Worm (Caenorhabditis elegans): Measurements from ENCODE around the gene ddi-1.

The ddi-1 gene

DNA sequence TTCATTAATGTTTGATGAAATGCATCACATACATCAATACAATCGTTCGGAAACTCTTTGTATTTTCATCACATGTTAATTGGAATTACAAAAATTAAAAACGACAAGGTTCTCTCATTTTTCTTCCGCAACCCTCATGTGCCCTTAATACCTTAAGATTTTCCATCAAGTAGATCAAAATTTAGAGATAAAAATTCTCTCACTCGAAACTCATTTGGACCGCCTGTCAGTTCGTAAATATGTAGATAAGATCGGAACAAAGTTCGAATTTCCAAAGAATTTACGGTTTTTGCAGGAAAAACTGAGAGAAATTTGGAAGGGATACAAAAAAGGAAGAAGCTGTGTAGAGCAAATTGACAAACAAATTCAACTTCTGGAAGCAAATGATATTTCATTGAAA lies 26.6 kb upstream of the ddi-1 start:
- no peak for TF ChIP-seq elt-2 (tag; optimal IDR thresholded peaks at IDR 0.05)
- no peak for TF ChIP-seq ceh-63 (GFP tag; optimal IDR thresholded peaks at IDR 0.05)
- peak; percentile 76 for TF ChIP-seq nhr-85 (tag)
- TF ChIP-seq lin-39 (tag; optimal IDR thresholded peaks at IDR 0.05): no peak
- TF ChIP-seq fkh-10 (GFP tag; optimal IDR thresholded peaks at IDR 0.05): no peak
- peak; percentile 7 for TF ChIP-seq mep-1 (tag; optimal IDR thresholded peaks at IDR 0.05)
- TF ChIP-seq alr-1 (tag; optimal IDR thresholded peaks at IDR 0.05; ENCODE audit: borderline replicate concordance): no peak
- no peak for TF ChIP-seq nhr-12 (tag; optimal IDR thresholded peaks at IDR 0.05)
- TF ChIP-seq nhr-28 (tag; optimal IDR thresholded peaks at IDR 0.05): no peak
- TF ChIP-seq lin-14 (GFP tag; optimal IDR thresholded peaks at IDR 0.05): peak; percentile 22
- TF ChIP-seq zip-4 (GFP tag; optimal IDR thresholded peaks at IDR 0.05): no peak
- no peak for TF ChIP-seq ets-5 (GFP tag; IDR thresholded peaks at IDR 0.05)

DNA sequence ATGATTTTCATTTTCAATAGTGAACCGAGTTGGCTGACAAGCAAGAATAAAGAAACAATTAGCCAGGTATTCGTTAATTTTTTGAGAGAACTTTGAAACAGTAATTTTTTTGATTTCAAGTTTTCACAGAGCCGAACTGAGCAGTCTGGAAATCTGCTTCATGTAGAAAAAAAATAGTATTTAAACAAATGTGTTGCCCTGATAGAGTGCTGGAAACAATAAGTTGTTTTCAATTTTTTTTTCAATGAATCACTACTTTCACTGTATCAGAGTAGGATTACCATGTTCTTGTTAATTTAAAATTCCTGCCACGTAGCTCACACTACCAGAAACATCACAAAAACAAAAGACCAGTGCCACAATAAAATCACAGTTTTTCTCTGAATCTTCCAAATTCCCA lies 22.2 kb upstream of the ddi-1 start:
- no peak for TF ChIP-seq unc-62 (GFP tag; optimal IDR thresholded peaks at IDR 0.05)
- no peak for TF ChIP-seq skn-1 (tag; optimal IDR thresholded peaks at IDR 0.05)
- TF ChIP-seq lsy-2 (tag; optimal IDR thresholded peaks at IDR 0.05): no peak
- TF ChIP-seq fkh-10 (GFP tag; optimal IDR thresholded peaks at IDR 0.05): no peak
- no peak for TF ChIP-seq aha-1 (tag; optimal IDR thresholded peaks at IDR 0.05)
- TF ChIP-seq irx-1 (tag; optimal IDR thresholded peaks at IDR 0.05): no peak
- TF ChIP-seq mef-2 (tag; optimal IDR thresholded peaks at IDR 0.05): no peak

DNA sequence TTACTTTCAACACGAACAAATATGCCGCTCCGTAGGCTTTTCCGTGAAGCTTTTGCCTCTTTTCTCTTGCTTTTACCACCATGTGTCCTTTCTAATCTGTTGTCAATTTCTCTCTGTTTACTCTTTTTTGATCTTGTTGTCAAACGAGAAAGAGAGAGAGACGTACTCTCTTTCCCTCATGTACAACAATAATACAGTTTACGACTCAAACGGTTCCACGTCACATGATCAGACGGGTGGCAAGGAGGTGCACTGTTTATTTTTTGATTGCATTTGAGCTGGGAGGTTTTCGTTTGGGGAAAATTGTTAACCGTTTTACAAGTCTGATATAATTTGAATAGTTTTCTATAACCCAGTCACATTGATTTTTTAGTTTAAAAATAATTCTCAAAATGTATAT lies 21.8 kb upstream of the ddi-1 start:
- peak; percentile 69 for TF ChIP-seq elt-2 (tag; optimal IDR thresholded peaks at IDR 0.05)
- peak; percentile 20 for TF ChIP-seq swsn-7 (tag; optimal IDR thresholded peaks at IDR 0.05)
- peak; percentile 51 for TF ChIP-seq nhr-71 (tag; optimal IDR thresholded peaks at IDR 0.05)
- TF ChIP-seq tbx-2 (tag; optimal IDR thresholded peaks at IDR 0.05): peak; percentile 72
- TF ChIP-seq mdl-1 (tag; optimal IDR thresholded peaks at IDR 0.05): peak in 1 of 2 experiments; percentile 62
- peak in 1 of 2 experiments; percentile 66 for TF ChIP-seq lin-35 (GFP tag; optimal IDR thresholded peaks at IDR 0.05)
- TF ChIP-seq mab-9 (GFP tag; IDR thresholded peaks at IDR 0.05): no peak
- peak in 1 of 3 experiments; percentile 6 for TF ChIP-seq dpl-1 (GFP tag; optimal IDR thresholded peaks at IDR 0.05)
- TF ChIP-seq unc-86 (tag; optimal IDR thresholded peaks at IDR 0.05): no peak
- no peak for TF ChIP-seq ztf-11 (tag; optimal IDR thresholded peaks at IDR 0.05)
- TF ChIP-seq lsy-2 (tag; optimal IDR thresholded peaks at IDR 0.05): peak in 1 of 2 experiments; percentile 37
- peak in 1 of 2 experiments; percentile 7 for TF ChIP-seq efl-1 (optimal IDR thresholded peaks at IDR 0.05)
- peak in 1 of 2 experiments; percentile 58 for TF ChIP-seq efl-1 (GFP tag; optimal IDR thresholded peaks at IDR 0.05 in 1 of 2)
- TF ChIP-seq nhr-20 (tag; optimal IDR thresholded peaks at IDR 0.05): peak; percentile 51
- no peak for TF ChIP-seq snpc-4 (tag; optimal IDR thresholded peaks at IDR 0.05)
- TF ChIP-seq nhr-90 (tag; optimal IDR thresholded peaks at IDR 0.05; ENCODE audit: poor library complexity): peak; percentile 56
- no peak for TF ChIP-seq ama-1 (optimal IDR thresholded peaks at IDR 0.05)
- TF ChIP-seq lin-14 (GFP tag; optimal IDR thresholded peaks at IDR 0.05): peak; percentile 72
- TF ChIP-seq egl-27 (tag; optimal IDR thresholded peaks at IDR 0.05): peak in 1 of 2 experiments; percentile 11
- TF ChIP-seq nhr-77 (tag; optimal IDR thresholded peaks at IDR 0.05): peak; percentile 72
- TF ChIP-seq nhr-12 (tag; optimal IDR thresholded peaks at IDR 0.05): no peak

- TF ChIP-seq zag-1 (tag; optimal IDR thresholded peaks at IDR 0.05): no peak
- peak; percentile 54 for TF ChIP-seq elt-2 (tag; optimal IDR thresholded peaks at IDR 0.05)
- TF ChIP-seq nhr-76 (tag; optimal IDR thresholded peaks at IDR 0.05): no peak
- no peak for TF ChIP-seq lsy-2 (tag; optimal IDR thresholded peaks at IDR 0.05)
- no peak for TF ChIP-seq tlp-1 (tag; optimal IDR thresholded peaks at IDR 0.05)
- no peak for TF ChIP-seq efl-1 (optimal IDR thresholded peaks at IDR 0.05)
- peak in 1 of 2 experiments; percentile 86 for TF ChIP-seq efl-1 (GFP tag; optimal IDR thresholded peaks at IDR 0.05 in 1 of 2)
- no peak for TF ChIP-seq mep-1 (tag; optimal IDR thresholded peaks at IDR 0.05)
- TF ChIP-seq nhr-90 (tag; optimal IDR thresholded peaks at IDR 0.05; ENCODE audit: poor library complexity): peak; percentile 8
- TF ChIP-seq lir-3 (tag; optimal IDR thresholded peaks at IDR 0.05; ENCODE audit: poor library complexity): no peak
These were observed 19.9 kb upstream of the ddi-1 start for ce11 chrIV:6502725-6503124.

All from whole organism, L1 larva.